Worm (Caenorhabditis elegans): ENCODE results near the gene Y48A5A.1.

The Y48A5A.1 gene

DNA sequence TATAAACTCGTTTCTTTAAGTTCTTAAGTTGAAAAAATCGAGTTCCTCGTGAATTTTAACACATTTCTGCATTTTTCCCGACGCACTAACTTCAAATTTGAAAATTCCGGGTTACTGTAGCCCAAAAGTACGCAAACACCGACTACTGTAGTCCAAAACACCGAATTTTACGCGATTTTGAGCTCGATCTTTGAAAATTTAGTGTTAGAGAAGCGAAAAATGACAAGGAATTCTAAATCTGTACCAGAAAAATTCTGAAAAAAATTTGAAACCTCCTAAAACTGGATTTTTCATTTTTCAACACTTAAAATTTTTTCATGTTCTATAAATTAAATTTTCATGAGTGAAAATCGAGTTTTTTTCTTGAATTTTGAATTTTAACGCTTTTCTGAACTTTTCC, 20.1 kb upstream of the Y48A5A.1 start:
- TF ChIP-seq ceh-18 (tag; optimal IDR thresholded peaks at IDR 0.05) (no peak), elt-2 (tag; optimal IDR thresholded peaks at IDR 0.05) (no peak), T23F11.4 (GFP tag; optimal IDR thresholded peaks at IDR 0.05) (no peak), syd-9 (tag; optimal IDR thresholded peaks at IDR 0.05) (no peak), fkh-6 (tag; optimal IDR thresholded peaks at IDR 0.05) (no peak), ama-1 (optimal IDR thresholded peaks at IDR 0.05) (no peak), pax-1 (tag; optimal IDR thresholded peaks at IDR 0.05) (no peak), ztf-16 (tag; optimal IDR thresholded peaks at IDR 0.05) (no peak), C08G9.2 (tag; optimal IDR thresholded peaks at IDR 0.05) (no peak)

DNA sequence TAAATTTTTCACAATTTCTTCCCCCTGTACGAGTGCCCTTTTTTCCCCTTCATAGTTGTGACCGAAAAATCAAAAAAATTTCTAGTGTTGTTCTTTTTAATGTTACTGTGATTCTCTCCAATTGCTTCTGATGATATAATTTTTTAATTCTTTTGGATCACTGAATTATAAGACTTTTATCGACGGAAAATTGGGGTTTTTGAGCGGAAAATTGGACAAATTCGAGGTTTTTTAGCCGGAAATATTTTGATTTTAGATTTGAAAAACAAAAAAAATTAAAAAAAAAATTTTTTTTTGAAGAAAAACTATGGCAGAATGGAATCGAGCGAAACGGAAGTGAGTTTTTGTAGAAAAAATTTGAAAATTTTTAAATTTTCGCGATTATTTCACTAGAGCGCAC, 17.4 kb upstream of the Y48A5A.1 start, which contains the start of gene tsen-54:
TSS of gene tsen-54 (plus strand) at position 301 of the 400 bp plus-strand sequence.
- no peak for TF ChIP-seq fkh-10 (GFP tag; optimal IDR thresholded peaks at IDR 0.05)
- no peak for TF ChIP-seq hlh-8 (tag; optimal IDR thresholded peaks at IDR 0.05)
- TF ChIP-seq mec-3 (tag; optimal IDR thresholded peaks at IDR 0.05; ENCODE audit: borderline replicate concordance) = no peak
- no peak for TF ChIP-seq unc-55 (GFP tag; optimal IDR thresholded peaks at IDR 0.05)
- no peak for TF ChIP-seq zip-5 (tag; optimal IDR thresholded peaks at IDR 0.05)
- no peak for TF ChIP-seq pha-4 (tag; optimal IDR thresholded peaks at IDR 0.05)
- TF ChIP-seq ets-4 (tag; optimal IDR thresholded peaks at IDR 0.05) = no peak
- no peak for TF ChIP-seq eyg-1 (tag; optimal IDR thresholded peaks at IDR 0.05)
- no peak for TF ChIP-seq unc-86 (tag; optimal IDR thresholded peaks at IDR 0.05)
- no peak for TF ChIP-seq gmeb-2 (tag; optimal IDR thresholded peaks at IDR 0.05)
- TF ChIP-seq ceh-45 (GFP tag; IDR thresholded peaks at IDR 0.05) = no peak
- TF ChIP-seq ceh-9 (tag; optimal IDR thresholded peaks at IDR 0.05) = no peak
- TF ChIP-seq pha-2 (tag; optimal IDR thresholded peaks at IDR 0.05) = no peak
- TF ChIP-seq rnt-1 (tag; optimal IDR thresholded peaks at IDR 0.05) = no peak
- TF ChIP-seq nfya-1 (tag; optimal IDR thresholded peaks at IDR 0.05) = no peak
- TF ChIP-seq ztf-16 (tag; optimal IDR thresholded peaks at IDR 0.05) = no peak
- no peak for TF ChIP-seq nhr-232 (tag; optimal IDR thresholded peaks at IDR 0.05)
- no peak for TF ChIP-seq hlh-6 (tag; optimal IDR thresholded peaks at IDR 0.05)
- TF ChIP-seq hlh-30 (tag; optimal IDR thresholded peaks at IDR 0.05; ENCODE audit: insufficient read depth) = no peak

DNA sequence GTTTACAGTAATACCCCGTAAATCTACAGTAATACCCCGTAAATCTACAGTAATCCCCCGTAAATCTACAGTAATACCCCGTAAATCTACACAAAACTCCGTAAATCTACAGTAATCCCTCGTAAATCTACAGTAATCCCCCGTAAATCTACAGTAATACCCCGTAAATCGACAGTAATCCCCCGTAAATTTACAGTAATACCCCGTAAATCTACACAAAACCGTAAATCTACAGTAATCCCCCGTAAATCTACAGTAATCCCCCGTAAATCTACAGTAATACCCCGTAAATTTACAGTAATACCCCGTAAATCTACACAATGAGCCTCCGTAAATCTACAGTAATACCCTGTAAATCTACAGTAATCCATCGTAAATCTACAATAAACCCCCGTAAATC, 15.4 kb upstream of the Y48A5A.1 start:
- peak; percentile 9 for TF ChIP-seq dve-1 (tag; optimal IDR thresholded peaks at IDR 0.05)

DNA sequence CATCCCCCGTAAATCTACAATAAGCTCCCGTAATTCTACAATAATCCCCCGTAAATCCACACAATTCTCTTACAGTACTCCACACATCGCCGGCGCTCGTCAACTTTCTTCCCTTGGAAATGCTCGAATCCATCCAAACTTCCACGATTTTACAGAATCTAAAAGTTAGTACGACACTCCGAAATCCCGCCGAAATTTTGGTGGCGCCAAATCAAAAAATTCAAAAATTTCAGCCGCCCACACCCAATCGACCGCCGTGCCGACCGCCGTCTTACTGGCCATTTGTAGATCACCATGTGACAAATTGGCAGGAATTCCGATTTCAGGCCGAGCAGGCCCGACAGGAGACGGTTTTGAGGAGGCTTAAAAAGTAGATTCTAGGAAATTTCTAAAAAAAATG, 13.0 kb upstream of the Y48A5A.1 start:
- TF ChIP-seq gmeb-2 (tag; optimal IDR thresholded peaks at IDR 0.05) = no peak
- TF ChIP-seq K02D7.2 (tag; optimal IDR thresholded peaks at IDR 0.05) = no peak
- TF ChIP-seq ceh-34 (tag; optimal IDR thresholded peaks at IDR 0.05) = no peak

DNA sequence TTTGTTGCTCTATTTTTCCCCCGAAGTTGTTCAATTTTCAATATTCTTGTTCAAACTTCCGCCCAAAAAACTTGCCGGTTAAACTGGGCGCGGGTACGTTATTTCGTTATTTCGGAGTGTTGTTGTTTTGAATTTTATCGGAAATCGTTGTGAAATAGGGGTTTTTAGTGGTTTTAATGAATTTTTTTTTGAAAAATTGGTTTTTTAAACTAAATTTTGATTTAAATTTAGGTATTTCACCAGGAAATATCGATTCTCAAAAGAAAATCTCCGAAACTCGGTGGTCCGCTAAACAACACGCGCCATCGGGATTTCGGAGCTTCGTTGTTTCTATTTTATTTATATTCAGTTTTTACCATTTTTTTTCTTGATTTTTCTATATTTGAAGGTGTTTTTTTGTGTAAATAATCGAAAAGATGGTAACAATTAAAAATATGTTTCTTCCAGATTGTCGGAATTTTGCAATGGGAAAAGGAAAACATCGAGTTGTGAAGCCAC, 12.1 kb upstream of the Y48A5A.1 start, which contains the start of gene F52C12.2:
TSS of gene F52C12.2 (plus strand) at position 448 of the 498 bp plus-strand sequence.
- no peak for TF ChIP-seq C38D4.7 (GFP tag; optimal IDR thresholded peaks at IDR 0.05)
- no peak for TF ChIP-seq ceh-6 (GFP tag; optimal IDR thresholded peaks at IDR 0.05)
- TF ChIP-seq nhr-232 (tag; optimal IDR thresholded peaks at IDR 0.05) = no peak
- no peak for TF ChIP-seq pax-1 (tag; optimal IDR thresholded peaks at IDR 0.05)
- no peak for TF ChIP-seq unc-3 (GFP tag; conservative IDR thresholded peaks at IDR 0.05)
- no peak for TF ChIP-seq unc-3 (tag; optimal IDR thresholded peaks at IDR 0.05)
- TF ChIP-seq ztf-16 (tag; optimal IDR thresholded peaks at IDR 0.05) = no peak
- TF ChIP-seq ceh-18 (tag; optimal IDR thresholded peaks at IDR 0.05) = no peak
- no peak for TF ChIP-seq F13H6.1 (tag; optimal IDR thresholded peaks at IDR 0.05)
- no peak for TF ChIP-seq K09A11.1 (tag; optimal IDR thresholded peaks at IDR 0.05; ENCODE audit: insufficient read depth)
- TF ChIP-seq lin-11 (tag; optimal IDR thresholded peaks at IDR 0.05) = no peak
- TF ChIP-seq hlh-6 (tag; optimal IDR thresholded peaks at IDR 0.05) = no peak
- TF ChIP-seq unc-42 (tag; optimal IDR thresholded peaks at IDR 0.05) = peak; percentile 63
- no peak for TF ChIP-seq ref-2 (tag; optimal IDR thresholded peaks at IDR 0.05)
- TF ChIP-seq eyg-1 (tag; optimal IDR thresholded peaks at IDR 0.05) = no peak
- TF ChIP-seq unc-86 (tag; optimal IDR thresholded peaks at IDR 0.05) = peak; percentile 19
- TF ChIP-seq mec-3 (tag; optimal IDR thresholded peaks at IDR 0.05; ENCODE audit: borderline replicate concordance) = no peak
- TF ChIP-seq ets-4 (tag; optimal IDR thresholded peaks at IDR 0.05) = no peak
- no peak for TF ChIP-seq ttx-3 (tag; optimal IDR thresholded peaks at IDR 0.05)
- peak; percentile 45 for TF ChIP-seq elt-2 (tag; optimal IDR thresholded peaks at IDR 0.05)
- peak; percentile 5 for TF ChIP-seq ceh-48 (tag; optimal IDR thresholded peaks at IDR 0.05)
